Worm (Caenorhabditis elegans): ENCODE measurements around the gene clc-2.

ce11 chrX:7478948-7479347, 47.7 kb downstream of the clc-2 start, which contains the start of gene mek-1:
- no peak for TF ChIP-seq snpc-4 (tag; optimal IDR thresholded peaks at IDR 0.05)
- no peak for TF ChIP-seq unc-62 (GFP tag; optimal IDR thresholded peaks at IDR 0.05)

Measured in whole organism, mixed stage, embryonic.